Worm (Caenorhabditis elegans) whole organism, late embryonic: ENCODE results near the gene C28G1.2.

ENCODE experiments used
- C38D4.7 ChIP-seq: fragments of 200-800 bp; sonication (Bioruptor generic); optimal IDR thresholded peaks from 2 replicates; lab custom pipeline; 2018; ENCODE audit warnings: mild to moderate bottlenecking, missing genetic modification characterization, moderate library complexity, missing compliant biosample characterization
- K02D7.2 ChIP-seq: sonication (generic microtip); optimal IDR thresholded peaks from 2 replicates; lab custom pipeline; 2017; ENCODE audit warnings: mild to moderate bottlenecking, missing genetic modification characterization, missing compliant biosample characterization
- K09A11.1 ChIP-seq: sonication (generic microtip); optimal IDR thresholded peaks from 2 replicates; lab custom pipeline; 2017; ENCODE audit warnings: antibody characterized with exemption, mild to moderate bottlenecking, missing genetic modification characterization, missing compliant biosample characterization; ENCODE audit not compliant: insufficient read depth
- ceh-14 ChIP-seq: sonication (generic microtip); optimal IDR thresholded peaks from 2 replicates; lab custom pipeline; 2016; ENCODE audit warnings: missing genotype, missing genetic modification characterization, missing compliant biosample characterization
- ceh-18 ChIP-seq: sonication (generic microtip); optimal IDR thresholded peaks from 2 replicates; lab custom pipeline; 2016; ENCODE audit warnings: missing genetic modification characterization, missing compliant biosample characterization
- ceh-31 ChIP-seq: sonication (generic microtip); optimal IDR thresholded peaks from 2 replicates; lab custom pipeline; 2016; ENCODE audit warnings: missing genetic modification characterization, missing compliant biosample characterization
- ceh-6 ChIP-seq: fragments of 200-800 bp; sonication (Bioruptor generic); optimal IDR thresholded peaks from 2 replicates; lab custom pipeline; 2018; ENCODE audit warnings: mild to moderate bottlenecking, missing genetic modification characterization, missing compliant biosample characterization
- ceh-9 ChIP-seq: sonication (generic microtip); optimal IDR thresholded peaks from 2 replicates; lab custom pipeline; 2016; ENCODE audit warnings: mild to moderate bottlenecking, missing genetic modification characterization, inconsistent platforms, missing compliant biosample characterization
- che-1 ChIP-seq: sonication (generic microtip); optimal IDR thresholded peaks from 2 replicates; lab custom pipeline; 2016; ENCODE audit warnings: mild to moderate bottlenecking, missing genetic modification characterization, missing compliant biosample characterization
- dve-1 ChIP-seq: sonication (generic microtip); optimal IDR thresholded peaks from 2 replicates; lab custom pipeline; 2017; ENCODE audit warnings: antibody characterized with exemption, mild to moderate bottlenecking, missing genetic modification characterization, missing compliant biosample characterization
- fax-1 ChIP-seq: sonication (generic microtip); optimal IDR thresholded peaks from 2 replicates; lab custom pipeline; 2016; ENCODE audit warnings: missing genotype, missing genetic modification characterization, missing compliant biosample characterization
- fkh-10 ChIP-seq: fragments of 150-350 bp; optimal IDR thresholded peaks from 2 replicates; lab custom pipeline; 2014; ENCODE audit warnings: missing biosample characterization, missing genetic modification reagents, missing genetic modification characterization
- hlh-13 ChIP-seq: fragments of 200-800 bp; sonication (Bioruptor generic); optimal IDR thresholded peaks from 2 replicates; lab custom pipeline; 2018; ENCODE audit warnings: mild to moderate bottlenecking, missing genetic modification characterization, missing compliant biosample characterization
- hlh-15 ChIP-seq: sonication (generic microtip); optimal IDR thresholded peaks from 2 replicates; lab custom pipeline; 2016; ENCODE audit warnings: missing genetic modification characterization, missing compliant biosample characterization
- hlh-6 ChIP-seq: sonication (generic microtip); optimal IDR thresholded peaks from 2 replicates; lab custom pipeline; 2016; ENCODE audit warnings: missing genotype, missing genetic modification characterization, missing compliant biosample characterization
- hlh-8 ChIP-seq: sonication (generic microtip); optimal IDR thresholded peaks from 2 replicates; lab custom pipeline; 2016; ENCODE audit warnings: missing genotype, missing genetic modification characterization, missing compliant biosample characterization
- lin-11 ChIP-seq: fragments of 200-800 bp; sonication (Bioruptor generic); optimal IDR thresholded peaks from 2 replicates; lab custom pipeline; 2018; ENCODE audit warnings: mild to moderate bottlenecking, missing genetic modification characterization, missing compliant biosample characterization
- madf-2 ChIP-seq: sonication (generic microtip); optimal IDR thresholded peaks from 2 replicates; lab custom pipeline; 2017; ENCODE audit warnings: missing genetic modification characterization, missing compliant biosample characterization
- nfya-1 ChIP-seq: sonication (generic microtip); optimal IDR thresholded peaks from 2 replicates; lab custom pipeline; 2017; ENCODE audit warnings: missing genetic modification characterization, mild to moderate bottlenecking, missing compliant biosample characterization, antibody characterized with exemption, moderate library complexity
- nhr-232 ChIP-seq: sonication (generic microtip); optimal IDR thresholded peaks from 2 replicates; lab custom pipeline; 2016; ENCODE audit warnings: missing genetic modification characterization, missing compliant biosample characterization
- npax-4 ChIP-seq: sonication (generic microtip); optimal IDR thresholded peaks from 2 replicates; lab custom pipeline; 2016; ENCODE audit warnings: missing genetic modification characterization, missing compliant biosample characterization
- odd-2 ChIP-seq: sonication (generic microtip); optimal IDR thresholded peaks from 2 replicates; lab custom pipeline; 2017; ENCODE audit warnings: antibody characterized with exemption, mild to moderate bottlenecking, missing genetic modification characterization, missing compliant biosample characterization
- pag-3 ChIP-seq: sonication (generic microtip); optimal IDR thresholded peaks from 2 replicates; lab custom pipeline; 2016; ENCODE audit warnings: missing compliant biosample characterization, missing genetic modification characterization, borderline replicate concordance
- pat-9 ChIP-seq: fragments of 200-800 bp; sonication (Bioruptor generic); optimal IDR thresholded peaks from 2 replicates; lab custom pipeline; 2018; ENCODE audit warnings: mild to moderate bottlenecking, missing genetic modification characterization, moderate library complexity, missing compliant biosample characterization
- pha-2 ChIP-seq: sonication (generic microtip); optimal IDR thresholded peaks from 2 replicates; lab custom pipeline; 2017; ENCODE audit warnings: mild to moderate bottlenecking, missing genetic modification characterization, missing compliant biosample characterization
- pha-4 ChIP-seq: fragments of 150-350 bp; optimal IDR thresholded peaks from 2 replicates; lab custom pipeline; 2018; ENCODE audit warnings: missing biosample characterization, missing genetic modification reagents, missing genetic modification characterization
- pqm-1 ChIP-seq: sonication (generic microtip); optimal IDR thresholded peaks from 2 replicates; lab custom pipeline; 2016; ENCODE audit warnings: missing genetic modification characterization, missing compliant biosample characterization
- pros-1 ChIP-seq: fragments of 150-350 bp; optimal IDR thresholded peaks from 2 replicates; lab custom pipeline; 2014; ENCODE audit warnings: missing biosample characterization, missing genetic modification reagents, missing genetic modification characterization
- rnt-1 ChIP-seq: sonication (generic microtip); optimal IDR thresholded peaks from 2 replicates; lab custom pipeline; 2016; ENCODE audit warnings: missing genetic modification characterization, missing compliant biosample characterization
- syd-9 ChIP-seq: sonication (generic microtip); optimal IDR thresholded peaks from 2 replicates; lab custom pipeline; 2016; ENCODE audit warnings: mild to moderate bottlenecking, missing genetic modification characterization, moderate library complexity, missing compliant biosample characterization
- tbx-2 ChIP-seq: sonication (generic microtip); optimal IDR thresholded peaks from 2 replicates; lab custom pipeline; 2016; ENCODE audit warnings: missing genetic modification characterization, missing compliant biosample characterization
- tbx-7 ChIP-seq: sonication (generic microtip); optimal IDR thresholded peaks from 2 replicates; lab custom pipeline; 2016; ENCODE audit warnings: missing genotype, missing genetic modification characterization, missing compliant biosample characterization
- ttx-3 ChIP-seq: sonication (generic microtip); optimal IDR thresholded peaks from 2 replicates; lab custom pipeline; 2016; ENCODE audit warnings: missing genetic modification reagents, missing genetic modification characterization, missing compliant biosample characterization
- unc-3 ChIP-seq, 2 experiments: fragments of 200-800 bp in 1 of 2; sonication (Bioruptor generic) in 1 of 2; sonication (generic microtip) in 1 of 2; conservative IDR thresholded peaks in 1 of 2; optimal IDR thresholded peaks in 1 of 2; 2 replicates each; pipeline versions ENCODE4 v1.3.6 to Lab custom; 2016 to 2022; ENCODE audit warnings: missing compliant biosample characterization in 2 of 2, missing genetic modification characterization in 2 of 2, missing genetic modification reagents in 1 of 2
- unc-86 ChIP-seq: sonication (generic microtip); optimal IDR thresholded peaks from 2 replicates; lab custom pipeline; 2016; ENCODE audit warnings: missing genetic modification characterization, missing compliant biosample characterization
- ztf-16 ChIP-seq: sonication (generic microtip); optimal IDR thresholded peaks from 2 replicates; lab custom pipeline; 2017; ENCODE audit warnings: missing genetic modification characterization, missing compliant biosample characterization

The C28G1.2 gene

DNA sequence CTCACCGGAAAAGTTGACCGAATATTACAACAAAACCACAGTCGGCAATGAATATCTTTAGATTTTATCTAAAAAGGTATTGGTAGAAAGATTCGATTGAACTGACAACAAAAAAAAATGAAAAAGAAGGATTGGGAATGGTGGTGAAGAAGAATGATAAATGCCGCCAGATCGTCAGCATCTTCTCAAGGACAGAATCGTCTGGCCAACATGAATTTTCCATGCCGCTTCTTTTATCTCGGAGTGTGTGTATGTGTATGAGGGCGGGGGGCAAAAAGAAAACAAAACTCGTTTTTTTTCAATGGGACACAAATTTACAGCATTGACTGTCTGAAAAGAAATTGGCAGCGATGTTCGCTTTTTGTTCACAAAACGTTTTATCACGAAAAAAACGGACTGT lies 40.1 kb downstream of the C28G1.2 start:
- TF ChIP-seq tbx-7: no peak
- TF ChIP-seq pros-1: no peak
- TF ChIP-seq rnt-1: no peak
- TF ChIP-seq ceh-18 (tag; lab: Kevin White, UChicago): no peak
- TF ChIP-seq hlh-8 (tag; lab: Kevin White, UChicago): no peak
- no peak for TF ChIP-seq K02D7.2 (tag; lab: Kevin White, UChicago)
- TF ChIP-seq hlh-6 (tag; lab: Kevin White, UChicago): no peak
- no peak for TF ChIP-seq C38D4.7 (GFP tag; lab: Kevin White, UChicago)
- no peak for TF ChIP-seq pqm-1 (tag; lab: Kevin White, UChicago)
- TF ChIP-seq, all 69 proteins: peak for 0

DNA sequence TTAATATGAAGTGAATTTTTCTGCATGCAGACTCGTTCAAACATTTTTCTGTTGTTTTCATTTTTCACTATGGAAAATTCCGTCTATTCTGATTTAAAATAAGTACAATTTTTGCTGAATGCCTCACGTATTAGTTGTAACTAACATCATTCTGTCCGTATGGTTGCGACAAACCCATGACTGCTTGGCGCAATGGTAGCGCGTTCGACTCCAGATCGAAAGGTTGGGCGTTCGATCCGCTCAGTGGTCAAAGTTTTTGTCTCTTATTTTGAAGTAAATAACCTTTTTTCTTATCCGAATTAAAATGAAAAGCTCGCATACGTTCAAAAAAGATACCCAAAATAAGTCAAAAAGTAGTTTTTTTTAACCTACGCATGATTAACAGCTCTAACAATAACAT lies 41.3 kb downstream of the C28G1.2 start:
- TF ChIP-seq ttx-3 (tag; lab: Kevin White, UChicago): no peak
- TF ChIP-seq ceh-6: no peak
- TF ChIP-seq pha-2 (tag; lab: Kevin White, UChicago): no peak
- TF ChIP-seq che-1 (tag; lab: Kevin White, UChicago): no peak

DNA sequence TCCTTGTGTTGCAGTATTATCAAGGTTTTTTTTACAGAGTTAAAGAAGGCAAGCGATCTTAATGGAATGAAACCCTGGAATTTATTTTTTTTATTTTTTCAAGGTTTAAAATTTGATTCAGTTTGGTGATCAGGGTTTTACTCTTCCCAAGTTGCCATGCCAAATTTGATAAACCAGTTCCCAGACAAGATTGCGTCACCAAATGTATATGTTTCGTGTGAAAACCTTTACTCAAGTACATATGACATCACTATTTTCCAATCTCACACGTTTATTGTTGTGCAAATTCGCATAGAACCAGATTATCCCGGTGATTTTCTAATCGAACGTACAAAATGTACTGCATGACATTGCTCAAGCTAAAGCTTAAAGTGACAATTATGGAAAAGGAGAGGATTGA lies 42.9 kb downstream of the C28G1.2 start:
- TF ChIP-seq pag-3 (tag; lab: Kevin White, UChicago): no peak
- no peak for TF ChIP-seq unc-3 (GFP tag; conservative IDR thresholded peaks at IDR 0.05; lab: Robert Waterston, UW)
- TF ChIP-seq unc-3 (tag; optimal IDR thresholded peaks at IDR 0.05; lab: Kevin White, UChicago): no peak
- no peak for TF ChIP-seq che-1 (tag; lab: Kevin White, UChicago)
- no peak for TF ChIP-seq nfya-1 (tag; lab: Kevin White, UChicago)
- no peak for TF ChIP-seq hlh-13 (GFP tag; lab: Kevin White, UChicago)
- TF ChIP-seq ceh-14 (tag; lab: Kevin White, UChicago): no peak
- no peak for TF ChIP-seq hlh-15 (tag; lab: Kevin White, UChicago)
- no peak for TF ChIP-seq pat-9 (tag; lab: Kevin White, UChicago)
- TF ChIP-seq npax-4 (tag; lab: Kevin White, UChicago): no peak
- TF ChIP-seq K09A11.1 (tag; lab: Kevin White, UChicago): no peak
- no peak for TF ChIP-seq dve-1
- no peak for TF ChIP-seq ztf-16 (tag; lab: Kevin White, UChicago)
- no peak for TF ChIP-seq ttx-3 (tag; lab: Kevin White, UChicago)
- TF ChIP-seq odd-2 (tag; lab: Kevin White, UChicago): no peak
- TF ChIP-seq ceh-9 (tag; lab: Kevin White, UChicago): no peak
- no peak for TF ChIP-seq pha-2 (tag; lab: Kevin White, UChicago)
- no peak for TF ChIP-seq lin-11 (tag; lab: Kevin White, UChicago)

DNA sequence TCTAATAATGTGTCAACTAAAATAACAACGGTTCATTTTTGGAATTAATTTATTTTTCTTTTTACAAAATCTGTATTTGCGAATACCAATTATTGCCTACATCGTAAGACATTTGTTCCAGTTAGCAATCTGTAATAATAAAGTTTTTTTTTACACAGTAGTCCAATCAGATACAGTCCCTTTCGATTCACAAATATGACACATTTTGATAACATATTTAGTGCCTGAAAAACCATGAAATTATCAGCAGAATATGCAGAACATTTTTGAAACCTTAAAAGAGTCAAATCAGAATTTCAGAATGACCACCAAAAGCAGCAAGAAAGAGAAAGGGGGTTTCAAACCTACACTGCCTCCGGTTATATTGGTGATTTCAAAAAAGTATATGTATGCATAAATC lies 43.5 kb downstream of the C28G1.2 start, which contains the start of gene C06E2.2:
Gene C06E2.2, plus strand, starts transcription at position 301 of the 400 bp plus-strand sequence.
- no peak for TF ChIP-seq ceh-6
- no peak for TF ChIP-seq madf-2
- no peak for TF ChIP-seq fkh-10 (GFP tag; lab: Kevin White, UChicago)
- no peak for TF ChIP-seq K02D7.2 (tag; lab: Kevin White, UChicago)
- no peak for TF ChIP-seq ceh-31 (tag; lab: Kevin White, UChicago)
- no peak for TF ChIP-seq odd-2 (tag; lab: Kevin White, UChicago)
- no peak for TF ChIP-seq tbx-2
- TF ChIP-seq unc-86: no peak
- no peak for TF ChIP-seq syd-9 (tag; lab: Kevin White, UChicago)
- no peak for TF ChIP-seq fax-1 (tag; lab: Kevin White, UChicago)
- no peak for TF ChIP-seq pha-4 (tag; lab: Kevin White, UChicago)
- no peak for TF ChIP-seq nhr-232 (tag; lab: Kevin White, UChicago)
